Fruit fly (Drosophila melanogaster): ENCODE measurements around the gene CG3847.
A peak's percentile ranks its signal among the peaks of the same experiment; 100 is the strongest.

Gene CG3847

DNA sequence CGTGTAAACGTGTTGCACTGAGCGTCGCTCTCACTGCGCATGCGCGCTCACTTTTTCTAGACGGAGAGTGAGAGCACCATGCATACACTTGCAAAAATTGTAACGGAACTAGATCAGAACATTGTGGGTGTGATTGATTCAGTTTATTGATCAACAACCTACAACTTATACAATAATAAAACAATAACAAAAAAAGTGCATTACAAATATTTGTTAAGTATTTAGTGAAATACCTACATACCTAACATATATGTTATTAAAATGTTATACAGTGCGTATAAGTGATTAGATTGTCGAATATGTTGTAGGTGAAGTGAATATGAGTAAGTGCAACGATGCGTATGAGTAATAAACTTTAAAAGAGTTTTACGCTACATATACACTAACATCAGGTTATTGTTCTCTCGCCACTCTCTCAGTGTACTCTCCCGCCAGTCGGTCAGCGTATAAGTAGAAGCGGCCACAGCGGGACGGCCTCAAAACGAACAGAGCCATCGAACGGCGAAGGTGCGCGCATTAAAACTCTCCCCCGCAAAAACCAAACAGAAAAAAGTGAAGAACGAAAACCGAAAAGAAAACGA, 16.4 kb upstream of the CG3847 start, which contains the start of gene CG42240 (continued):
- TF ChIP-seq Bgb (GFP tag; IDR thresholded peaks at IDR 0.05; ENCODE audit: partially characterized antibody) (no peak; the same call in 1 of the 2 replicates), B-H1 (GFP tag; IDR thresholded peaks at IDR 0.05) (peak; percentile 62), CG2116 (GFP tag; optimal IDR thresholded peaks at IDR 0.05) (peak; percentile 73), CG32767 (GFP tag; IDR thresholded peaks at IDR 0.05) (peak; percentile 76), chm (GFP tag; IDR thresholded peaks at IDR 0.05) (0 out of 2 replicates have a peak, but pooled peaks have one; percentile 24), kah (GFP tag; optimal IDR thresholded peaks at IDR 0.05) (peak; percentile 81), gsb (GFP tag; IDR thresholded peaks at IDR 0.05) (0 out of 2 replicates have a peak, but pooled peaks have one; percentile 61), D19B (GFP tag; optimal IDR thresholded peaks at IDR 0.05) (peak; percentile 77), CG34422 (GFP tag; IDR thresholded peaks at IDR 0.05) (peak; percentile 66; the same call in 2 of the 3 replicates), CG13894 (tag; optimal IDR thresholded peaks at IDR 0.05) (peak; percentile 68), TFAM (GFP tag; optimal IDR thresholded peaks at IDR 0.05) (peak; percentile 6), Camta (GFP tag; optimal IDR thresholded peaks at IDR 0.05) (peak; percentile 86), peb (GFP tag; IDR thresholded peaks at IDR 0.05) (peak; percentile 65), CG18619 (GFP tag; optimal IDR thresholded peaks at IDR 0.05) (peak; percentile 93), Ravus (GFP tag; IDR thresholded peaks at IDR 0.05) (peak; percentile 23; the same call in 1 of the 2 replicates), her (GFP tag; optimal IDR thresholded peaks at IDR 0.05) (no peak), knrl (GFP tag; IDR thresholded peaks at IDR 0.05; ENCODE audit: partially characterized antibody) (no peak), HmgD (GFP tag; optimal IDR thresholded peaks at IDR 0.05) (no peak), mirr (GFP tag; optimal IDR thresholded peaks at IDR 0.05) (peak; percentile 60), Tbp (GFP tag; optimal IDR thresholded peaks at IDR 0.05) (peak; percentile 5), CG31224 (GFP tag; IDR thresholded peaks at IDR 0.05) (peak; percentile 40; the same call in 1 of the 2 replicates), Awh (GFP tag; IDR thresholded peaks at IDR 0.05) (peak; percentile 65; the same call in 1 of the 2 replicates), CG17186 (GFP tag; optimal IDR thresholded peaks at IDR 0.05) (peak; percentile 66), Sox100B (GFP tag; optimal IDR thresholded peaks at IDR 0.05) (peak; percentile 97), CG3163 (GFP tag; optimal IDR thresholded peaks at IDR 0.05) (peak; percentile 1), Myb (GFP tag; optimal IDR thresholded peaks at IDR 0.05) (peak; percentile 41), CG15011 (GFP tag; optimal IDR thresholded peaks at IDR 0.05) (peak; percentile 88), esg (GFP tag; conservative IDR thresholded peaks at IDR 0.05) (peak; percentile 86), pum (GFP tag; optimal IDR thresholded peaks at IDR 0.05) (peak; percentile 86), cato (GFP tag; optimal IDR thresholded peaks at IDR 0.05; ENCODE audit: borderline replicate concordance) (peak; percentile 81), CG7556 (GFP tag; optimal IDR thresholded peaks at IDR 0.05) (peak; percentile 97), CG10321 (GFP tag; IDR thresholded peaks at IDR 0.05) (no peak), HLH4C (GFP tag; IDR thresholded peaks at IDR 0.05; ENCODE audit: partially characterized antibody) (no peak), CG10462 (GFP tag; optimal IDR thresholded peaks at IDR 0.05) (peak; percentile 81), CG17361 (GFP tag; IDR thresholded peaks at IDR 0.05) (peak; percentile 98), pb (GFP tag; optimal IDR thresholded peaks at IDR 0.05) (peak; percentile 59), Chrac-16 (GFP tag; optimal IDR thresholded peaks at IDR 0.05) (peak; percentile 88), Rx (GFP tag; IDR thresholded peaks at IDR 0.05) (peak; percentile 52; the same call in 1 of the 2 replicates), tgo (GFP tag; IDR thresholded peaks at IDR 0.05) (peak; percentile 81), CG15269 (tag; optimal IDR thresholded peaks at IDR 0.05) (peak; percentile 92), CG6175 (GFP tag; IDR thresholded peaks at IDR 0.05) (no peak), zf30C (GFP tag; optimal IDR thresholded peaks at IDR 0.05) (peak; percentile 82), Dfd (GFP tag; optimal IDR thresholded peaks at IDR 0.05) (no peak), CG12659 (GFP tag; optimal IDR thresholded peaks at IDR 0.05) (peak; percentile 96), CG15601 (tag; optimal IDR thresholded peaks at IDR 0.05) (peak; percentile 92), lab (GFP tag; optimal IDR thresholded peaks at IDR 0.05) (peak; percentile 89), nerfin-2 (GFP tag; IDR thresholded peaks at IDR 0.05; ENCODE audit: partially characterized antibody) (no peak), CG7928 (GFP tag; optimal IDR thresholded peaks at IDR 0.05) (peak; percentile 16), Hmr (GFP tag; optimal IDR thresholded peaks at IDR 0.05) (peak; percentile 94), CG4820 (GFP tag; optimal IDR thresholded peaks at IDR 0.05) (peak; percentile 83)
